Fruit fly (Drosophila melanogaster): Measurements from ENCODE around the gene CG43095.

Gene CG43095

dm6 chr3R:22727857-22728256, 43.7 kb downstream of the CG43095 start (continued):
- TF ChIP-seq eg (GFP tag; IDR thresholded peaks at IDR 0.05) (peak; percentile 87), Eip78C (GFP tag) (no peak), CG3919 (GFP tag; optimal IDR thresholded peaks at IDR 0.05) (no peak), CG4318 (GFP tag; optimal IDR thresholded peaks at IDR 0.05) (peak; percentile 13), CG6792 (GFP tag; optimal IDR thresholded peaks at IDR 0.05) (peak; percentile 16), vri (GFP tag; optimal IDR thresholded peaks at IDR 0.05) (peak; percentile 7), CG15336 (GFP tag; IDR thresholded peaks at IDR 0.05) (peak; percentile 80), Smox (GFP tag; optimal IDR thresholded peaks at IDR 0.05) (no peak)

- no peak for TF ChIP-seq Eip75B (GFP tag; optimal IDR thresholded peaks at IDR 0.05)
- no peak for TF ChIP-seq CG10669 (GFP tag; optimal IDR thresholded peaks at IDR 0.05)
- no peak for TF ChIP-seq CG8319 (GFP tag; optimal IDR thresholded peaks at IDR 0.05)
- TF ChIP-seq OdsH (GFP tag; optimal IDR thresholded peaks at IDR 0.05), result no peak
- TF ChIP-seq spab (GFP tag; optimal IDR thresholded peaks at IDR 0.05), result no peak
- TF ChIP-seq CG6792 (GFP tag; optimal IDR thresholded peaks at IDR 0.05), result no peak
- no peak for TF ChIP-seq Sox15 (GFP tag; optimal IDR thresholded peaks at IDR 0.05)
- TF ChIP-seq CG3919 (GFP tag; optimal IDR thresholded peaks at IDR 0.05), result no peak
Observed at dm6 chr3R:22727456-22727833, 44.1 kb downstream of the CG43095 start.

dm6 chr3R:22726771-22727455, 44.7 kb downstream of the CG43095 start, which contains the start of gene CG45049:
Gene CG45049, plus strand, starts transcription at chr3R:22726967.
- peak; percentile 31 for TF ChIP-seq Hr39 (GFP tag; optimal IDR thresholded peaks at IDR 0.05)
- no peak for TF ChIP-seq Sox15 (GFP tag; optimal IDR thresholded peaks at IDR 0.05)
- peak; percentile 26 for TF ChIP-seq lz (GFP tag; optimal IDR thresholded peaks at IDR 0.05)
- TF ChIP-seq fkh (GFP tag; optimal IDR thresholded peaks at IDR 0.05), result peak; percentile 63
- peak; percentile 39 for TF ChIP-seq Met (GFP tag; optimal IDR thresholded peaks at IDR 0.05)
- TF ChIP-seq CG3919 (GFP tag; optimal IDR thresholded peaks at IDR 0.05), result peak; percentile 13
- no peak for TF ChIP-seq Sox14 (GFP tag; optimal IDR thresholded peaks at IDR 0.05)
- no peak for TF ChIP-seq CG6163 (GFP tag; IDR thresholded peaks at IDR 0.05)
- peak; percentile 4 for TF ChIP-seq Hr4 (GFP tag; optimal IDR thresholded peaks at IDR 0.05)
- peak; percentile 34 for TF ChIP-seq CG10631 (GFP tag; optimal IDR thresholded peaks at IDR 0.05)
- peak; percentile 9 for TF ChIP-seq Ets21C (GFP tag; optimal IDR thresholded peaks at IDR 0.05)
- no peak for TF ChIP-seq CG11902 (GFP tag; optimal IDR thresholded peaks at IDR 0.05)
- no peak for TF ChIP-seq cyc (GFP tag; optimal IDR thresholded peaks at IDR 0.05)
- no peak for TF ChIP-seq CG6808 (GFP tag; optimal IDR thresholded peaks at IDR 0.05)
- TF ChIP-seq Eip75B (GFP tag; optimal IDR thresholded peaks at IDR 0.05), result no peak
- no peak for TF ChIP-seq CG9139 (GFP tag; optimal IDR thresholded peaks at IDR 0.05)
- peak; percentile 2 for TF ChIP-seq CG16779 (tag; optimal IDR thresholded peaks at IDR 0.05)
- peak; percentile 13 for TF ChIP-seq topi (GFP tag; optimal IDR thresholded peaks at IDR 0.05)
- TF ChIP-seq dsx (GFP tag; optimal IDR thresholded peaks at IDR 0.05; ENCODE audit: poor library complexity, severe bottlenecking), result no peak
- TF ChIP-seq Eip78C (GFP tag), result peak; percentile 35

dm6 chr3R:22726031-22726770, 45.4 kb downstream of the CG43095 start, which contains the start of gene RNF220:
Gene RNF220, minus strand, starts transcription at chr3R:22726414.
- TF ChIP-seq Eip78C (GFP tag) (peak; percentile 64), vri (GFP tag; optimal IDR thresholded peaks at IDR 0.05) (no peak), CG32006 (GFP tag; optimal IDR thresholded peaks at IDR 0.05) (peak; percentile 48), CG6163 (GFP tag; IDR thresholded peaks at IDR 0.05) (no peak), CG34406 (GFP tag; optimal IDR thresholded peaks at IDR 0.05) (peak; percentile 12), CG11902 (GFP tag; optimal IDR thresholded peaks at IDR 0.05) (no peak), CG4318 (GFP tag; optimal IDR thresholded peaks at IDR 0.05) (peak; percentile 20), CG16779 (tag; optimal IDR thresholded peaks at IDR 0.05) (no peak), Hr4 (GFP tag; optimal IDR thresholded peaks at IDR 0.05) (peak; percentile 57), lz (GFP tag; optimal IDR thresholded peaks at IDR 0.05) (no peak), Met (GFP tag; optimal IDR thresholded peaks at IDR 0.05) (no peak), CG3032 (tag; optimal IDR thresholded peaks at IDR 0.05) (peak; percentile 15), CG10631 (GFP tag; optimal IDR thresholded peaks at IDR 0.05) (no peak), CG8119 (GFP tag; IDR thresholded peaks at IDR 0.05) (peak; percentile 19; the same call in 1 of the 3 replicates), OdsH (GFP tag; optimal IDR thresholded peaks at IDR 0.05) (peak; percentile 49), fkh (GFP tag; optimal IDR thresholded peaks at IDR 0.05) (peak; percentile 26), eg (GFP tag; IDR thresholded peaks at IDR 0.05) (peak; percentile 67; the same call in 2 of the 3 replicates), Eip75B (GFP tag; optimal IDR thresholded peaks at IDR 0.05) (no peak), salr (GFP tag; optimal IDR thresholded peaks at IDR 0.05) (peak in 1 of 2 experiments; percentile 51), CG31627 (GFP tag; optimal IDR thresholded peaks at IDR 0.05) (no peak), CG11762 (GFP tag; optimal IDR thresholded peaks at IDR 0.05; ENCODE audit: insufficient read depth) (peak; percentile 3), CG9139 (GFP tag; optimal IDR thresholded peaks at IDR 0.05) (no peak), Gug (GFP tag; IDR thresholded peaks at IDR 0.05) (no peak), pdm3 (GFP tag; optimal IDR thresholded peaks at IDR 0.05) (peak; percentile 34), CG1621 (tag; optimal IDR thresholded peaks at IDR 0.05) (no peak), achi (GFP tag; optimal IDR thresholded peaks at IDR 0.05) (peak; percentile 31)

Data from whole organism, prepupa.